Worm (Caenorhabditis elegans) whole organism, midembryonic: ENCODE data around the gene ZK643.5.

ENCODE experiments used
- T22C8.4 ChIP-seq: fragments of 200-800 bp; sonication (Bioruptor generic); IDR thresholded peaks from 2 replicates; pipeline ENCODE4 v1.3.6; 2022; ENCODE audit warnings: missing genetic modification characterization, missing compliant biosample characterization
- cog-1 ChIP-seq: sonication (generic microtip); optimal IDR thresholded peaks from 2 replicates; lab custom pipeline; 2016; ENCODE audit warnings: missing genetic modification characterization, missing compliant biosample characterization
- klf-2 ChIP-seq: fragments of 200-800 bp; sonication (Bioruptor generic); conservative IDR thresholded peaks from 2 replicates; pipeline ENCODE4 v1.3.6; 2022; ENCODE audit warnings: missing genetic modification reagents, missing genetic modification characterization, missing compliant biosample characterization
- med-1 ChIP-seq: sonication (generic microtip); optimal IDR thresholded peaks from 2 replicates; lab custom pipeline; 2017; ENCODE audit warnings: missing genetic modification characterization, mild to moderate bottlenecking, missing compliant biosample characterization, antibody characterized with exemption, missing genetic modification reagents; ENCODE audit not compliant: insufficient read depth
- tab-1 ChIP-seq: fragments of 200-800 bp; sonication (Bioruptor generic); IDR thresholded peaks from 2 replicates; pipeline ENCODE4 v1.3.6; 2022; ENCODE audit warnings: missing genetic modification characterization, missing compliant biosample characterization
- ztf-29 ChIP-seq: fragments of 200-800 bp; sonication (Bioruptor generic); IDR thresholded peaks from 2 replicates; pipeline ENCODE4 v1.3.6; 2022; ENCODE audit warnings: missing genetic modification reagents, missing genetic modification characterization, missing compliant biosample characterization

DNA sequence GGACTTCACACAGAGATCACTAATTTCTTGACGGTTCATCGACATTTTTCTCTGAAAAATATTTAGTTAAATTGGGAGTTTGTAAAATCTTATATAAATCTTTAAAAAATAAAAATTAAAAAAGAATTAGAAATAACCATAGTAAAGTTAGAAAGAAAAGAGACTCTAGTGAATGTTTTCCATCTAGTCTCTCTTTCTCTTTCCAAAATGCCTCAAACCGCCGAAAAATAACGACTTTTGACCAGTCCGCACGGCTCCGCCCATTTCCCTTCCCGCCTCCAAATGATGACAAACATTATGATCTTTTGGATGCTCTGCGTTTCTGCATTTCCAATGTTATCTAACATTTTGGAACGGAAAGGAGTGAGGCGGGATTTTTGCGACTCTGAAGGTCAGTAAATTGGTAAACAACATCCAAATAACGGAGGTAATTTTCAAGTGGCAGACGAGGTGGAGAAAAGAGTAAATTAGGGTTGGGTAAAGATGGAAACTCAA, 32.7 kb downstream of the ZK643.5 start, which contains the start of gene glb-1:
- TF ChIP-seq med-1 (no peak), T22C8.4 (GFP tag; lab: Robert Waterston, UW) (no peak), tab-1 (GFP tag; lab: Robert Waterston, UW) (no peak), klf-2 (no peak), ztf-29 (GFP tag; lab: Robert Waterston, UW) (no peak), cog-1 (tag; lab: Kevin White, UChicago) (no peak)
